Fruit fly (Drosophila melanogaster): ENCODE measurements around the gene CG14204.

Gene CG14204

DNA sequence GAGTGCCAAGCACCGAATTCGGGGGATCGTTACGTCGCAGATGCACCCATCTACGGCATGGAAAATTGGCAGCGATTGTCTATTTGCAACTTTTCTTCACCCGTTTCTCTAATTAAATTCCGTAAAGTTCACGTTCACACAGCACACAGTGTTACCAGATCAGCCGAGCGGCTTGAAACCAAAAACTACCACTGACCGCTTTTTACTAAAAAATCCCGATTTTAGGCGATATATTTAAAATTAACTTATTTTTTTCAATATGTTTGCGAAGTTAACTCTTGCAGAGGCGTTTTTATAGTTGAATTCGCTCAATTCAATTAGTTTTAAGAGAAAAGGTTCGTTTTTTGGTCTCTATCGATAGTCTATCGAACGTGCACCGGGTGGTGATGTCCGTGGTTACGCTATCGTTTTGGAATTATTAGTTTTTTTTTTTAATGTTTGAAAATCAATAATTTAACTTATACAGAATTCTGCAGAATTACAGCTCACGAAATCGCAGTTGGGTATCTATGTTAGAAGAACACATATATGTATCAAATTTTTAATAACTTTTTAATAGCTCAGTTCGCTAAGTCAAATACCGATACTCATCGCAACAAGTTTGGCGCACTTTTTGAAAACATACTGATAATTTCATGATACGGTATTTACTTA, 3.6 kb upstream of the CG14204 start, which contains the start of gene Tao (continued):
- TF ChIP-seq CG10267 (tag; optimal IDR thresholded peaks at IDR 0.05) (peak; percentile 37), Doc3 (GFP tag; IDR thresholded peaks at IDR 0.05; ENCODE audit: partially characterized antibody) (peak; percentile 76), hbn (GFP tag; IDR thresholded peaks at IDR 0.05; ENCODE audit: partially characterized antibody) (peak; percentile 70), CG2116 (GFP tag; optimal IDR thresholded peaks at IDR 0.05) (peak; percentile 82), fd64A (GFP tag; optimal IDR thresholded peaks at IDR 0.05) (no peak), eve (GFP tag; optimal IDR thresholded peaks at IDR 0.05) (no peak), CG17361 (GFP tag; IDR thresholded peaks at IDR 0.05) (peak; percentile 40; the same call in 1 of the 3 replicates), BEAF-32 (GFP tag; optimal IDR thresholded peaks at IDR 0.05) (peak; percentile 90), E2f2 (GFP tag; IDR thresholded peaks at IDR 0.05) (peak; percentile 80), CG12104 (GFP tag; optimal IDR thresholded peaks at IDR 0.05) (no peak), trh (GFP tag; optimal IDR thresholded peaks at IDR 0.05) (no peak), CG13287 (GFP tag; IDR thresholded peaks at IDR 0.05; ENCODE audit: partially characterized antibody) (peak; percentile 83), bigmax (GFP tag; optimal IDR thresholded peaks at IDR 0.05) (no peak), NK7.1 (GFP tag; optimal IDR thresholded peaks at IDR 0.05) (no peak), CG17829 (tag; optimal IDR thresholded peaks at IDR 0.05) (no peak), CG15073 (GFP tag; optimal IDR thresholded peaks at IDR 0.05) (no peak), corto (GFP tag; optimal IDR thresholded peaks at IDR 0.05) (no peak), Hr39 (optimal IDR thresholded peaks at IDR 0.05) (no peak), Sry-δ (GFP tag; optimal IDR thresholded peaks at IDR 0.05) (peak; percentile 80), gsb (GFP tag; IDR thresholded peaks at IDR 0.05) (no peak), HHEX (GFP tag; optimal IDR thresholded peaks at IDR 0.05) (no peak), Scr (GFP tag; IDR thresholded peaks at IDR 0.05; ENCODE audit: partially characterized antibody) (peak; percentile 91), HLH4C (GFP tag; IDR thresholded peaks at IDR 0.05; ENCODE audit: partially characterized antibody) (peak; percentile 83), inv (GFP tag; IDR thresholded peaks at IDR 0.05; ENCODE audit: partially characterized antibody) (peak; percentile 87), Dref (GFP tag; IDR thresholded peaks at IDR 0.05) (peak; percentile 55), Ets97D (GFP tag; optimal IDR thresholded peaks at IDR 0.05) (peak; percentile 82), pita (GFP tag; optimal IDR thresholded peaks at IDR 0.05) (no peak), chinmo (GFP tag; IDR thresholded peaks at IDR 0.05; ENCODE audit: partially characterized antibody) (0 out of 4 replicates have a peak, but pooled peaks have one; percentile 24), nerfin-1 (tag; optimal IDR thresholded peaks at IDR 0.05) (no peak), CG6791 (GFP tag; IDR thresholded peaks at IDR 0.05; ENCODE audit: partially characterized antibody) (peak; percentile 80), CG3281 (GFP tag; optimal IDR thresholded peaks at IDR 0.05) (no peak), prd (optimal IDR thresholded peaks at IDR 0.05) (no peak), prd (GFP tag; IDR thresholded peaks at IDR 0.05) (no peak; the same call in 2 of the 3 replicates), stwl (tag; optimal IDR thresholded peaks at IDR 0.05) (no peak), CG6813 (GFP tag; optimal IDR thresholded peaks at IDR 0.05) (no peak), Dp (GFP tag; optimal IDR thresholded peaks at IDR 0.05) (peak; percentile 72)

dm6 chrX:19581881-19582280, 1.5 kb upstream of the CG14204 start, which contains the start of gene CG14218:
Gene CG14218, minus strand, starts transcription at chrX:19581981.
- TF ChIP-seq pb (GFP tag; optimal IDR thresholded peaks at IDR 0.05) (no peak), ken (GFP tag; IDR thresholded peaks at IDR 0.05) (no peak), CG14965 (GFP tag; optimal IDR thresholded peaks at IDR 0.05; ENCODE audit: borderline replicate concordance) (no peak), exex (tag; optimal IDR thresholded peaks at IDR 0.05) (peak; percentile 30), sens (GFP tag) (peak; percentile 35), TFAM (GFP tag; optimal IDR thresholded peaks at IDR 0.05) (no peak), CG9727 (GFP tag; optimal IDR thresholded peaks at IDR 0.05) (no peak), ssp (GFP tag; IDR thresholded peaks at IDR 0.05) (no peak)
